Fruit fly (Drosophila melanogaster): Measurements from ENCODE around the gene Cht11.

Cht11 gene

DNA sequence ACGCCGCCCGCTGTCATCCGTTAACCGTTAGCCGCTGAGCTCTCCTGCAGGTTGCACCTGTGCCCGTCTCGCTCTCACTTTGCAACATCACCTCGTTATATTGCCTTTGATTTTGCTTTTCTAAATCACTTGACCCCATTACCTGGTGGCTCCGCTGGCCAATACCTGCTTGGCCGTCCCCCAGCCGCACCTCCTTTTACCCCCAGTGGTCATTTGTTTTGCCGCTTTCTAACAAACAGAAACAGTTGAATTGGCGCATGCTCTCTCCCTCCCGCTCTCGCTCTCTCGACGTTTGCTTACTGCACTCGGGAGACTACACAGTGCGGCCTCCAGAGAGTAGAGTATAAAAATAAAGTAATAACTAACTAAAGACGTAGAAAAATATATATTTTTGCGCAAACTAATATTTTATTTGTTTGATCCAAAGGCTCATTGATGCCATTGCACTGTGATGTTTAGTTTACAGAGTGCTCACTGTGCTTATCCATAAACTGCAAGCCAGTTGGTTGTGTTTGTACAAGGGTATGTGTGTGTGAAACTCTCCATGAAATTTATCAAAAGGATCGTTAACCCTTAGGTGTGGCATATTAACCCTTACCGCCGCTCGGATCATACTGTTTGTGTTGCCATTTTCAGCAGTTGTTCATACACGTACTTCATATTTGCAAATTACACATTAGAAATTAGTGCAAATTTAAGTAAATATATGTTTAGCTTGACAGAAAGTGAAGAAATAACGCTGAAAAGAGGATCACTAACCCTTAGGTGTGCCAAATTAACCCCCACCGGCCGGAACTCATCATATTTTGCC is 44.6 kb downstream of the Cht11 start (continued):
- TF ChIP-seq tin (GFP tag; optimal IDR thresholded peaks at IDR 0.05) (peak; percentile 64), caup (GFP tag; optimal IDR thresholded peaks at IDR 0.05; ENCODE audit: severe bottlenecking) (peak; percentile 75), CG6765 (GFP tag; optimal IDR thresholded peaks at IDR 0.05) (no peak), cas (GFP tag; IDR thresholded peaks at IDR 0.05) (peak; percentile 74), CG9215 (GFP tag; IDR thresholded peaks at IDR 0.05) (peak; percentile 78), CG1024 (GFP tag; IDR thresholded peaks at IDR 0.05) (peak; percentile 83), Nf-YA (GFP tag; IDR thresholded peaks at IDR 0.05) (peak; percentile 79), seq (GFP tag; IDR thresholded peaks at IDR 0.05) (peak; percentile 89), CG15073 (GFP tag; optimal IDR thresholded peaks at IDR 0.05) (no peak), cad (GFP tag; optimal IDR thresholded peaks at IDR 0.05) (no peak), CG10209 (GFP tag; optimal IDR thresholded peaks at IDR 0.05) (peak; percentile 79), CG4328 (GFP tag; optimal IDR thresholded peaks at IDR 0.05) (peak; percentile 5), sc (optimal IDR thresholded peaks at IDR 0.05) (no peak), sc (GFP tag; optimal IDR thresholded peaks at IDR 0.05) (no peak), pan (optimal IDR thresholded peaks at IDR 0.05) (no peak), pan (GFP tag; optimal IDR thresholded peaks at IDR 0.05 in 1 of 2, IDR thresholded peaks at IDR 0.05 in 1 of 2) (peak in 1 of 2 experiments; percentile 94), kah (GFP tag; optimal IDR thresholded peaks at IDR 0.05) (no peak), her (GFP tag; optimal IDR thresholded peaks at IDR 0.05) (peak; percentile 59), CG1233 (GFP tag; optimal IDR thresholded peaks at IDR 0.05) (peak; percentile 46), CG18619 (GFP tag; optimal IDR thresholded peaks at IDR 0.05) (peak; percentile 65), gsb-n (tag; optimal IDR thresholded peaks at IDR 0.05) (no peak), Sry-β (GFP tag; optimal IDR thresholded peaks at IDR 0.05) (no peak), nerfin-1 (tag; optimal IDR thresholded peaks at IDR 0.05) (peak; percentile 64), Fer2 (tag; optimal IDR thresholded peaks at IDR 0.05) (peak; percentile 46), Stat92E (GFP tag; optimal IDR thresholded peaks at IDR 0.05) (no peak), Hand (GFP tag; optimal IDR thresholded peaks at IDR 0.05) (peak; percentile 64), MESR4 (GFP tag; optimal IDR thresholded peaks at IDR 0.05) (peak; percentile 11), hth (optimal IDR thresholded peaks at IDR 0.05) (no peak), CG11696 (GFP tag; IDR thresholded peaks at IDR 0.05) (peak; percentile 72), HLH4C (GFP tag; IDR thresholded peaks at IDR 0.05; ENCODE audit: partially characterized antibody) (no peak), Hr51 (GFP tag; optimal IDR thresholded peaks at IDR 0.05) (peak in 1 of 2 experiments; percentile 53), nau (GFP tag; optimal IDR thresholded peaks at IDR 0.05) (no peak), ap (GFP tag; IDR thresholded peaks at IDR 0.05) (peak; percentile 78), CG11247 (GFP tag; IDR thresholded peaks at IDR 0.05) (peak; percentile 80), CG12236 (GFP tag; optimal IDR thresholded peaks at IDR 0.05) (peak; percentile 57), Drgx (GFP tag; IDR thresholded peaks at IDR 0.05) (peak; percentile 97), pzg (GFP tag; optimal IDR thresholded peaks at IDR 0.05) (no peak), peb (GFP tag; IDR thresholded peaks at IDR 0.05) (peak; percentile 56; the same call in 1 of the 2 replicates), ase (GFP tag; IDR thresholded peaks at IDR 0.05) (peak; percentile 82), Trl (optimal IDR thresholded peaks at IDR 0.05) (peak; percentile 70 to 74), Trl (GFP tag; optimal IDR thresholded peaks at IDR 0.05) (peak; percentile 58), shn (GFP tag; optimal IDR thresholded peaks at IDR 0.05) (peak; percentile 36), Adf1 (GFP tag; IDR thresholded peaks at IDR 0.05) (peak; percentile 46; the same call in 1 of the 2 replicates), Spps (tag; optimal IDR thresholded peaks at IDR 0.05) (peak; percentile 6), jing (GFP tag; optimal IDR thresholded peaks at IDR 0.05) (peak; percentile 64), CG6813 (GFP tag; optimal IDR thresholded peaks at IDR 0.05) (peak; percentile 29), lab (GFP tag; optimal IDR thresholded peaks at IDR 0.05) (peak; percentile 88), lov (optimal IDR thresholded peaks at IDR 0.05) (no peak), lov (GFP tag; IDR thresholded peaks at IDR 0.05) (peak; percentile 87; the same call in 2 of the 3 replicates), CG2889 (GFP tag; IDR thresholded peaks at IDR 0.05) (peak; percentile 81)
